Fruit fly (Drosophila melanogaster) whole organism, adult: ENCODE data around the gene CG3038.

Experiments
- CG11617 ChIP-seq: fragments of 200-800 bp; sonication (Bioruptor generic); optimal IDR thresholded peaks from 2 replicates; lab custom pipeline; 2017; ENCODE audit warnings: mild to moderate bottlenecking, missing biosample characterization, missing genetic modification reagents, missing genetic modification characterization
- CG12768 ChIP-seq: fragments of 200-800 bp; sonication (Bioruptor generic); optimal IDR thresholded peaks from 2 replicates; lab custom pipeline; 2017; ENCODE audit warnings: missing biosample characterization, missing genetic modification characterization, mild to moderate bottlenecking, moderate library complexity, missing genetic modification reagents
- CG14711 ChIP-seq: fragments of 200-800 bp; sonication (Bioruptor generic); optimal IDR thresholded peaks from 2 replicates; lab custom pipeline; 2018; ENCODE audit warnings: missing biosample characterization, mild to moderate bottlenecking, missing genetic modification characterization, moderate library complexity
- CG1620 ChIP-seq: fragments of 200-800 bp; sonication (Bioruptor generic); optimal IDR thresholded peaks from 2 replicates; lab custom pipeline; 2016; ENCODE audit warnings: missing biosample characterization, missing genetic modification characterization
- CG33017 ChIP-seq: fragments of 200-800 bp; sonication (Bioruptor generic); optimal IDR thresholded peaks from 2 replicates; lab custom pipeline; 2018; ENCODE audit warnings: missing biosample characterization, mild to moderate bottlenecking, missing genetic modification characterization, moderate library complexity
- CG5204 ChIP-seq: fragments of 200-800 bp; sonication (Bioruptor generic); optimal IDR thresholded peaks from 2 replicates; lab custom pipeline; 2016; ENCODE audit warnings: missing biosample characterization, missing genetic modification characterization
- CG7045 ChIP-seq: fragments of 200-800 bp; sonication (Bioruptor generic); optimal IDR thresholded peaks from 2 replicates; lab custom pipeline; 2017; ENCODE audit warnings: missing biosample characterization, mild to moderate bottlenecking, missing genetic modification characterization
- CG7101 ChIP-seq: fragments of 200-800 bp; sonication (Bioruptor generic); optimal IDR thresholded peaks from 2 replicates; lab custom pipeline; 2018; ENCODE audit warnings: missing biosample characterization, mild to moderate bottlenecking, missing genetic modification characterization, moderate library complexity
- Clk ChIP-seq: fragments of 200-800 bp; sonication (Bioruptor generic); optimal IDR thresholded peaks from 2 replicates; lab custom pipeline; 2017; ENCODE audit warnings: missing biosample characterization, missing genetic modification characterization
- Crg-1 ChIP-seq: fragments of 200-800 bp; sonication (Bioruptor generic); optimal IDR thresholded peaks from 2 replicates; lab custom pipeline; 2016; ENCODE audit warnings: missing biosample characterization, missing genetic modification characterization
- Hr96 ChIP-seq: fragments of 200-800 bp; sonication (Bioruptor generic); optimal IDR thresholded peaks from 2 replicates; lab custom pipeline; 2016; ENCODE audit warnings: missing biosample characterization, missing genetic modification characterization
- Mnt ChIP-seq: fragments of 200-800 bp; sonication (Bioruptor generic); optimal IDR thresholded peaks from 2 replicates; lab custom pipeline; 2016; ENCODE audit warnings: missing biosample characterization, mild to moderate bottlenecking, missing genetic modification characterization
- bab1 ChIP-seq: fragments of 200-800 bp; sonication (Bioruptor generic); optimal IDR thresholded peaks from 3 replicates; lab custom pipeline; 2019; ENCODE audit warnings: missing biosample characterization, mild to moderate bottlenecking, missing genetic modification characterization, moderate library complexity
- cic ChIP-seq: fragments of 200-800 bp; sonication (Bioruptor generic); optimal IDR thresholded peaks from 2 replicates; lab custom pipeline; 2017; ENCODE audit warnings: missing biosample characterization, mild to moderate bottlenecking, missing genetic modification characterization, moderate library complexity
- cnc ChIP-seq, 2 experiments: fragments of >200 bp; optimal IDR thresholded peaks; 2 replicates each; lab custom pipeline; 2017
- kay ChIP-seq: fragments of 200-800 bp; sonication (Bioruptor generic); peaks from one replicate; lab custom pipeline; 2016; ENCODE audit warnings: missing biosample characterization, missing genetic modification characterization, borderline replicate concordance
- ovo ChIP-seq: fragments of 200-800 bp; sonication (Bioruptor generic); optimal IDR thresholded peaks from 2 replicates; lab custom pipeline; 2016; ENCODE audit warnings: missing biosample characterization, missing genetic modification characterization
- pad ChIP-seq: fragments of 200-800 bp; sonication (Bioruptor generic); optimal IDR thresholded peaks from 3 replicates; lab custom pipeline; 2017; ENCODE audit warnings: missing biosample characterization, missing genetic modification characterization, mild to moderate bottlenecking, moderate library complexity, missing genetic modification reagents
- tj ChIP-seq: fragments of 200-800 bp; sonication (Bioruptor generic); optimal IDR thresholded peaks from 3 replicates; lab custom pipeline; 2017; ENCODE audit warnings: missing biosample characterization, mild to moderate bottlenecking, missing genetic modification characterization, moderate library complexity
- toe ChIP-seq: fragments of 200-800 bp; sonication (Bioruptor generic); optimal IDR thresholded peaks from 2 replicates; lab custom pipeline; 2016; ENCODE audit warnings: missing biosample characterization, missing genetic modification characterization

The CG3038 gene

dm6 chrX:276065-276464 lies 30.4 kb upstream of the CG3038 start:
- TF ChIP-seq Hr96 = no peak
- TF ChIP-seq CG12768 (GFP tag; lab: Kevin White, UChicago) = no peak
- no peak for TF ChIP-seq CG33017 (tag; lab: Kevin White, UChicago)
- TF ChIP-seq tj (GFP tag; lab: Kevin White, UChicago) = peak; percentile 25
- no peak for TF ChIP-seq CG14711

DNA sequence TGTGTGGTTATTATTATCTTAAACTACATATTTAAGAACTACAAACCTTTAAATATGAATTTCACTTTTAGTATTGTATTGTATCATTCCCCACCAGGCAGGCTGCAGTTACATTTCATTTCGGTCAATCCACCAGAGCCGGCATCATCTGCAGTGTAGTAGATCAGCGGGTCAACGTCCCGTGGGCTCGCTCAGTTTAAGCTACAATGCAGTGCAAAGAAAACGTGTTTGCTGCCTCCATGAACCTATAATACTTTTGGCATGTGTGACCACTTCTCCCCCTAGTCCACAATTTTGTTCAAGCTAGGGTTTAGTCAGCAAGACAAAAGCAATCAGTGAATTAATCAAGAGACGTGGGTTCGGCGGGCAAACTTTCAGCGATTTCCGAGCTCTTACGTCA lies 22.3 kb upstream of the CG3038 start:
- TF ChIP-seq Mnt = no peak
- TF ChIP-seq toe (GFP tag; lab: Kevin White, UChicago) = no peak
- no peak for TF ChIP-seq Hr96
- TF ChIP-seq CG1620 (GFP tag; lab: Kevin White, UChicago) = no peak
- TF ChIP-seq pad = no peak
- TF ChIP-seq CG14711 = no peak
- TF ChIP-seq CG11617 = no peak
- TF ChIP-seq Crg-1 (GFP tag; lab: Kevin White, UChicago) = no peak
- no peak for TF ChIP-seq tj (GFP tag; lab: Kevin White, UChicago)
- no peak for TF ChIP-seq Clk (GFP tag; lab: Kevin White, UChicago)
- TF ChIP-seq bab1 (GFP tag; lab: Kevin White, UChicago) = no peak
- no peak for TF ChIP-seq CG7101 (tag; lab: Kevin White, UChicago)

- no peak for TF ChIP-seq Hr96
- no peak for TF ChIP-seq CG14711
- no peak for TF ChIP-seq CG7101 (tag; lab: Kevin White, UChicago)
- no peak for TF ChIP-seq CG12768 (GFP tag; lab: Kevin White, UChicago)
- no peak for TF ChIP-seq tj (GFP tag; lab: Kevin White, UChicago)
- TF ChIP-seq Mnt = no peak
- TF ChIP-seq CG1620 (GFP tag; lab: Kevin White, UChicago) = no peak
- no peak for TF ChIP-seq toe (GFP tag; lab: Kevin White, UChicago)
Measured at dm6 chrX:266978-267439, 21.4 kb upstream of the CG3038 start, which contains the start of gene CG13376. Gene CG13376, minus strand, starts transcription at chrX:267028.

dm6 chrX:265692-266091 lies 20.0 kb upstream of the CG3038 start:
- TF ChIP-seq kay (GFP tag; lab: Kevin White, UChicago) (peak; percentile 70), CG14711 (no peak)

dm6 chrX:263728-264344 lies 18.2 kb upstream of the CG3038 start, which contains the start of gene CG13377:
Gene CG13377, minus strand, starts transcription at chrX:263999.
- TF ChIP-seq Clk (GFP tag; lab: Kevin White, UChicago) = no peak
- no peak for TF ChIP-seq toe (GFP tag; lab: Kevin White, UChicago)
- TF ChIP-seq CG1620 (GFP tag; lab: Kevin White, UChicago) = peak; percentile 2
- no peak for TF ChIP-seq CG11617
- no peak for TF ChIP-seq Hr96
- TF ChIP-seq tj (GFP tag; lab: Kevin White, UChicago) = peak; percentile 49
- peak; percentile 20 for TF ChIP-seq bab1 (GFP tag; lab: Kevin White, UChicago)

DNA sequence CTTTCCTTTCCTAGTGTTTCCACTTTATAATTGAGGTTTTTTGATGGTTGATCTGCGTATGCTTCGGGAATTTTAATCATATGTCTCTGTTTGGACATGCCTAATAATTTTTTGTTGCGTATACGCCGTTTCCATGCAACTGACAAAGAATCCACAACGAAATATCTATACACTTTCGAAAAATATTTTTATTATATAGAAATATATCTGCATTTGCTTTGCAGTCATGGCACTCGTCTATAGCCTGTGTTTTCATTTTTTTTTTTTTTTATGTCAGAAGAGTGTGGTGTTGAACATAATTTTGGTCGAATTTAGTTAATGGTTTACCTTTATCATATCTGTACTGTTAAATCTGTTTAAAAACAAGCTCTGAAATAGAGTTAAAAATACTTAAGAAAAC lies 17.2 kb upstream of the CG3038 start:
- no peak for TF ChIP-seq ovo (GFP tag; lab: Kevin White, UChicago)
- no peak for TF ChIP-seq CG7045 (GFP tag; lab: Kevin White, UChicago)
- TF ChIP-seq CG5204 (GFP tag; lab: Kevin White, UChicago) = no peak
- no peak for TF ChIP-seq Clk (GFP tag; lab: Kevin White, UChicago)
- TF ChIP-seq bab1 (GFP tag; lab: Kevin White, UChicago) = no peak
- TF ChIP-seq pad = no peak
- no peak for TF ChIP-seq tj (GFP tag; lab: Kevin White, UChicago)
- no peak for TF ChIP-seq Crg-1 (GFP tag; lab: Kevin White, UChicago)
- TF ChIP-seq CG11617 = no peak
- TF ChIP-seq toe (GFP tag; lab: Kevin White, UChicago) = no peak
- TF ChIP-seq Hr96 = no peak
- TF ChIP-seq CG1620 (GFP tag; lab: Kevin White, UChicago) = no peak
- no peak for TF ChIP-seq CG33017 (tag; lab: Kevin White, UChicago)
- no peak for TF ChIP-seq cic (GFP tag; lab: Kevin White, UChicago)
- TF ChIP-seq Mnt = no peak
- no peak for TF ChIP-seq cnc (optimal IDR thresholded peaks at IDR 0.05; lab: Kevin White, UChicago)
- TF ChIP-seq CG7101 (tag; lab: Kevin White, UChicago) = no peak
- TF ChIP-seq CG12768 (GFP tag; lab: Kevin White, UChicago) = no peak
- TF ChIP-seq CG14711 = no peak

- peak; percentile 48 for TF ChIP-seq CG1620 (GFP tag; lab: Kevin White, UChicago)
- no peak for TF ChIP-seq ovo (GFP tag; lab: Kevin White, UChicago)
- peak; percentile 25 for TF ChIP-seq Mnt
- no peak for TF ChIP-seq cic (GFP tag; lab: Kevin White, UChicago)
- peak; percentile 69 for TF ChIP-seq CG14711
- TF ChIP-seq CG33017 (tag; lab: Kevin White, UChicago) = peak; percentile 41
- TF ChIP-seq CG7101 (tag; lab: Kevin White, UChicago) = peak; percentile 72
- peak; percentile 23 for TF ChIP-seq pad
- TF ChIP-seq Clk (GFP tag; lab: Kevin White, UChicago) = no peak
- TF ChIP-seq tj (GFP tag; lab: Kevin White, UChicago) = peak; percentile 5
- TF ChIP-seq Hr96 = no peak
- TF ChIP-seq CG7045 (GFP tag; lab: Kevin White, UChicago) = no peak
- TF ChIP-seq CG5204 (GFP tag; lab: Kevin White, UChicago) = no peak
- TF ChIP-seq CG12768 (GFP tag; lab: Kevin White, UChicago) = peak; percentile 12
- TF ChIP-seq cnc (optimal IDR thresholded peaks at IDR 0.05; lab: Kevin White, UChicago) = no peak
- peak; percentile 26 for TF ChIP-seq Crg-1 (GFP tag; lab: Kevin White, UChicago)
- peak; percentile 57 for TF ChIP-seq CG11617
- no peak for TF ChIP-seq kay (GFP tag; lab: Kevin White, UChicago)
- TF ChIP-seq toe (GFP tag; lab: Kevin White, UChicago) = no peak
- TF ChIP-seq bab1 (GFP tag; lab: Kevin White, UChicago) = peak; percentile 77
Measured at dm6 chrX:255369-255768, 9.7 kb upstream of the CG3038 start, which contains the start of gene cin. Gene cin, plus strand, starts transcription at chrX:255674.
